Worm (Caenorhabditis elegans): ENCODE measurements around the gene daf-31.
A peak's percentile ranks its signal among the peaks of the same experiment; 100 is the strongest.

The daf-31 gene

DNA sequence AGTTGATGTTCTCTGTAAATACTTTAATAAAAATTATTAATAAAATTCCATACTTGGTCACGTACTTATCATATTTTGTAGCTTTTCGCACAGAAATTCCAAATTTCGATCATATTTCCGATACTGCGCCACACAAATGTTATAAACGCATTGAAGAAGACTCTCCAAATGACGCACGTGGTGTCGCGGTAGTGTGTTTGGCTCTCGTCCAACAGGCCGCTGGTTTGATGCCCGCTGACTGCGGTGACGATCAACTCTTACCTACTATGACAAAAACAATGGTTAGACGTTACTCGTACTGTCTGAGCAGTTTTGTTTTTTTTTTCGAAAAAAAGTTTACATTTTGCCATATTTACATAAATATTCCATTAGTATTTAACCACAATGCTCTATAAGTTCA is 37.2 kb upstream of the daf-31 start (continued):
- peak; percentile 79 for TF ChIP-seq zip-11 (GFP tag; IDR thresholded peaks at IDR 0.05)
- peak; percentile 6 for TF ChIP-seq nhr-77 (tag; optimal IDR thresholded peaks at IDR 0.05)
- peak in 1 of 2 experiments; percentile 54 for TF ChIP-seq hif-1 (tag; optimal IDR thresholded peaks at IDR 0.05)
- TF ChIP-seq ceh-44 (GFP tag; IDR thresholded peaks at IDR 0.05) = no peak
- no peak for TF ChIP-seq ZK546.5 (tag; optimal IDR thresholded peaks at IDR 0.05)
- TF ChIP-seq madf-5 (GFP tag; IDR thresholded peaks at IDR 0.05) = peak; percentile 77 to 81; a peak in 2 of 4 replicates
- peak; percentile 74 for TF ChIP-seq F49E8.2 (tag; optimal IDR thresholded peaks at IDR 0.05; ENCODE audit: borderline replicate concordance)
- peak; percentile 93 for TF ChIP-seq daf-19 (GFP tag; conservative IDR thresholded peaks at IDR 0.05)
- TF ChIP-seq ztf-7 (tag; optimal IDR thresholded peaks at IDR 0.05) = no peak
- peak; percentile 72 for TF ChIP-seq mxl-2 (GFP tag; conservative IDR thresholded peaks at IDR 0.05)
- TF ChIP-seq ces-1 (GFP tag; optimal IDR thresholded peaks at IDR 0.05) = no peak

DNA sequence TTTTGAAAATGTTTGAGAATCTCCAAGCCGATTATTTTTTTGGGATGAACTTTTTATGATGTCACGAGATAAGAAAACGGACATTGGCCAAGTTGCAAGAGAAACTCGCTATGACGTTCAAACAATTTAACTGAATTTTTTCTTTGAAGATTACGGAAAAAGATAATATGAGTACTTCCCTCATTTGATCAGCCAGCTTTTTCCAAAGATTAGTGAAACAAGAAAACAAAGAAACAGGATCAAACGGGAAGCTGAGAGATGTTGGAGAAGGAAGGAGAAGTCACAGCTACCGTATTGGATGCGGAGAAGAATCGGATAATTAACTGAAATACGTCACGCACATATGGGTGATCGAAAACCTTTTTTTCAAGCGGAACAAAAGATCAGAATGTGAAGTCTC is 35.9 kb upstream of the daf-31 start:
- peak; percentile 24 for TF ChIP-seq nhr-28 (tag; optimal IDR thresholded peaks at IDR 0.05)
- TF ChIP-seq aha-1 (tag) = peak; percentile 90
- no peak for TF ChIP-seq lir-3 (tag; optimal IDR thresholded peaks at IDR 0.05)
- peak; percentile 66 for TF ChIP-seq nhr-48 (tag; optimal IDR thresholded peaks at IDR 0.05)
- no peak for TF ChIP-seq php-3 (GFP tag; IDR thresholded peaks at IDR 0.05)
- TF ChIP-seq zip-2 (tag; optimal IDR thresholded peaks at IDR 0.05) = no peak
- peak; percentile 59 for TF ChIP-seq hlh-11 (tag; optimal IDR thresholded peaks at IDR 0.05)

DNA sequence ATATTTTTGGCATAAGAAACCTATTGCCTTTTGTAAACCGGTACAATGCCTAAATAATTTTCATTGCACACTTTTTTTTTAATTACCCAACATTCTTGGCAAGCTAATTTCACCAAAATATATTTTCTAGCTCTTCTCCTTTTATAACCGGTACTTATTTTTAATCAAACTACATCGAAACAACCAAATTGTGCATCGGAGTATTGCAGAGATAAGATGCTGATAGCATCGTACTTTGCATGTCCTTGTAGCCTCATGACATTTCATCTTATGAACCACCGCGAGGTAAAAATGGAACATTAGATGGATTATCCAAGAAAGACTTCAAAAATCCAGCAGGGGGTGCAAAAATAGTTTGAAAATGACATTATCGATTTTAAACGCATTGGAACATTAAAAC is 34.9 kb upstream of the daf-31 start:
- TF ChIP-seq pqm-1 (tag; optimal IDR thresholded peaks at IDR 0.05) (peak; percentile 32), mes-2 (tag; optimal IDR thresholded peaks at IDR 0.05; ENCODE audit: poor library complexity, severe bottlenecking) (no peak), dve-1 (tag; optimal IDR thresholded peaks at IDR 0.05; ENCODE audit: insufficient read depth) (peak; percentile 34), nhr-41 (GFP tag; IDR thresholded peaks at IDR 0.05) (no peak), Y48G9A.11 (GFP tag; IDR thresholded peaks at IDR 0.05) (no peak), aly-2 (tag; optimal IDR thresholded peaks at IDR 0.05) (no peak), ceh-32 (tag; optimal IDR thresholded peaks at IDR 0.05; ENCODE audit: poor library complexity) (no peak), fkh-10 (GFP tag; optimal IDR thresholded peaks at IDR 0.05) (no peak), nhr-28 (tag; optimal IDR thresholded peaks at IDR 0.05) (peak; percentile 64), spr-3 (GFP tag; optimal IDR thresholded peaks at IDR 0.05) (no peak), lir-3 (tag; optimal IDR thresholded peaks at IDR 0.05) (no peak), daf-8 (GFP tag; IDR thresholded peaks at IDR 0.05) (no peak)

DNA sequence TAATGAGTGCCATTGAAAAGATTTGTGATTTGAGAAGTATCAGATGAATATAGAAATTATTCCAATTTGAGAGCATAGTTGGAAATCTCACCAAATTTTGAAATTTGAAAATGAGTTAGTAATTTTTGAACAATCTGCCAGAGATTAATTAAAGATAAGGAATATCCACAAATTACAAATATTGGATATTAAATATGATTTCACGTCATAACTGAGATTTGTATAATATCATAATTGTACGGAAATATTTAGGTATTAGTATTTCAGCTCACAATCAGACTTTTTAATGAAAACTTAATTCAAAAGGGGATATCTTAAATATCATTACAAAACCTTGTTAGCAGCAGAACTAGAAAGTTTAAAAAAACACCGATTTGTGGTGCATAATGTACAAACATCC is 30.2 kb upstream of the daf-31 start, which contains the start of gene K07H8.7:
K07H8.7 (minus strand) TSS at position 101 of the 400 bp plus-strand sequence.
- TF ChIP-seq pha-4 (GFP tag; IDR thresholded peaks at IDR 0.05) = no peak
- no peak for TF ChIP-seq pha-4 (tag; optimal IDR thresholded peaks at IDR 0.05)
- no peak for TF ChIP-seq ceh-82 (tag; optimal IDR thresholded peaks at IDR 0.05)
- TF ChIP-seq ceh-20 (GFP tag; IDR thresholded peaks at IDR 0.05) = no peak
- no peak for TF ChIP-seq gei-8 (GFP tag; optimal IDR thresholded peaks at IDR 0.05)
- TF ChIP-seq hlh-11 (tag; optimal IDR thresholded peaks at IDR 0.05) = no peak
- TF ChIP-seq zip-11 (GFP tag; IDR thresholded peaks at IDR 0.05) = no peak
- TF ChIP-seq zfp-2 (tag; optimal IDR thresholded peaks at IDR 0.05) = no peak
- no peak for TF ChIP-seq pqm-1 (tag; optimal IDR thresholded peaks at IDR 0.05)

Data from whole organism, L4 larva.